Worm (Caenorhabditis elegans) whole organism, L4/young adult: ENCODE results near the gene Y68A4A.10.

Experiments
- W03F9.2 ChIP-seq: fragments of 150-350 bp; optimal IDR thresholded peaks from 2 replicates; lab custom pipeline; 2014; ENCODE audit warnings: missing biosample characterization, missing genetic modification characterization
- dao-5 ChIP-seq: sonication (generic microtip); optimal IDR thresholded peaks from 2 replicates; lab custom pipeline; 2016; ENCODE audit warnings: missing genotype, missing genetic modification characterization, moderate library complexity, missing compliant biosample characterization
- him-1 ChIP-seq: sonication (generic microtip); optimal IDR thresholded peaks from 2 replicates; lab custom pipeline; 2016; ENCODE audit warnings: missing genotype, missing genetic modification reagents, missing genetic modification characterization, missing compliant biosample characterization

Y68A4A.10 gene

DNA sequence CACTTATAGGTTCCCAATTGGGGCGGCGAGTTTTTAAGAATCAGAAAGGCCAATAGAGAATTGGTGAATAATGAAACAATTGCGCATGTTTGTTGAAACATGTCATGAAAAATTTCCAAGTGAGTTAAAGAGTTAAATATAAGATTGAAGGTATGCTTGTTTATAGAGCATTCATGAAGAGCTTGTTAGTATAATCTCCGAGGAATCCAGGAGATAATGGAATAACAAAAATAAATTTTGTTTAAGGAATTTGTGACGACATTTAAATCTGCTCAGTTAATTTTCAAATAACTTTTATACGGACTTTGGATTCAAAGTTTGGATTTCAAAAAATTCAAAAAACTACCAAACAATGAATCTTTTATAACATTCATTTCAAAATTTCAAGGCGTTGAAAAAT lies 11.5 kb upstream of the Y68A4A.10 start, which contains the start of gene str-199:
Gene str-199, minus strand, starts transcription at position 101 of the 400 bp plus-strand sequence.
- TF ChIP-seq W03F9.2 (tag; lab: Kevin White, UChicago) (no peak), him-1 (no peak), dao-5 (tag; lab: Kevin White, UChicago) (no peak)

DNA sequence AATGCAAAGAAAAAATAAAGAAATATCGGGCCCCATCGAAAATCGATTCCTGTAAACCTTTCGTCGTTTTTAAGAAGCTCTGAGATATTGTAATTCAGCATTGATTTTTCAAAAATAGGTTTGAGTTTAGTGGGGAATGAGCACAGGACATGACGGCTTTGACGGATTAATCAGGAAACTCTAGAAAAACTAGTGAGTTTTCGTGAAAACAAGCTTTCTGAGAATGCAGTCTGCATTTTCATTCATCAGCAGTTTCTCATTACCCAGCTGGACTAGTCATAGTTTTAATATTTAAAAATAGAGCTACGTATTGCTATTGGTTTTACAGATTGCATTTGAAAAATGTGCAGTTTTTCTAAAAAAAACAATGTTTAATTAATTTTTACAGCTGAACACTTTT lies 9.7 kb upstream of the Y68A4A.10 start, which contains the start of gene srz-47:
Gene srz-47, minus strand, starts transcription at position 101 of the 400 bp plus-strand sequence.
- no peak for TF ChIP-seq dao-5 (tag; lab: Kevin White, UChicago)
- no peak for TF ChIP-seq W03F9.2 (tag; lab: Kevin White, UChicago)
- TF ChIP-seq him-1, result no peak

DNA sequence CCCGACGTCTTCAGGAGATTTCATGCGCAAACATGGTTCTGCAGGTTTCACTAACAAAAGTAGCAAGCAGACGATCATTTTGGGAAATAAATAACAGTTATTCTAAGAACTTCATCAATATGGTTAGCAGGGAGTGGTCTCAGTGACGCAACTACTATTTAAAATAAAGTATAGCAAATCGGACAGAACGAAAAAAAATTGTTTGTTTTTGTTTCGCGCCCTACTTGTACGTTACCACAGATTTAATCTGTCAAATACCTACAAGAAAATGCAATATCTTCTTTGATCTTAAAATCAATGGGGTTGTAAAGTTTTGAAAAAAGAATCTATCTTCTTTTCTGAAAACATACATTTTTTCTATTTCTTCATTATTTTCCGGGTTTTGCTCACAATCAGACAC lies 3.0 kb upstream of the Y68A4A.10 start, which contains the start of gene srz-96:
Gene srz-96, plus strand, starts transcription at position 301 of the 400 bp plus-strand sequence.
- no peak for TF ChIP-seq dao-5 (tag; lab: Kevin White, UChicago)
- TF ChIP-seq W03F9.2 (tag; lab: Kevin White, UChicago), result no peak
- no peak for TF ChIP-seq him-1

DNA sequence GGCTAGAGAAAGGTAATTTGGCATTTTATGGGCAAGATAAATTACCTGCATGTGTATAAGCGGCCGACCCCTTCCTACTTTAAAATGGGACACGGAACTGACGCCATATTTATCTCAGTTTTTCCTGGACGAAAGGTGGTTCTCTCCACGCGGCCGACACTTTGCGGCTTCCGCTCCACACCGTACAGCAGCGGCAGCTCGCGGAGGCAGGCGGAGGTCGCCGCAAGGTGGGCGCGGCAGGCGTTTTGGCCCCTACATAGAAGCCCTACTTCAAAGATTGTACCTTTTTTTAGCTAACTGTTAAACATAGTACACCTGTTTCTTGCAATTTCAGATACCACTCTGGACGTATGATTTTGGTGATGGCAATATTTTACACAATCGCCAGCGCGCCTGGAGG lies 4.5 kb downstream of the Y68A4A.10 start:
- TF ChIP-seq him-1, result no peak
- no peak for TF ChIP-seq W03F9.2 (tag; lab: Kevin White, UChicago)
- TF ChIP-seq dao-5 (tag; lab: Kevin White, UChicago), result no peak

DNA sequence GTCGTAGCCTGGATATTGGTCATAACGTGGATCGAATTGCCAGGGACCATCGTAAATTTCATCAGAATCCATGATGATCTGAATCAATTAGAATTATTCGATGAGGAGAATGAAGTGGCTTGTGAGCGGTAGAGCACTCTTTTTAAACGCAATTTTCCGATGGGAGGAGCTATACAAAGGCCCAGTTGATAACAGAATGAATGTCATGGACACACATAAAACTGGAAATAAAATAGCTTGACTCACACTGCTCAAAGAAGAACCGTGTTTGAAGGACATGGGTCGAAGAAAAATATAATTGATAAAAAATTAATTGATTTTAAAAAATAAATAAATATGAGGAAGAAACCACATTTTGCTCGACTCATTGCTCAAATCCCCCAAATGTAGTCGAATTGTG lies 6.1 kb downstream of the Y68A4A.10 start, which contains the start of gene Y68A4A.13:
Gene Y68A4A.13, minus strand, starts transcription at position 101 of the 400 bp plus-strand sequence.
- TF ChIP-seq dao-5 (tag; lab: Kevin White, UChicago) (no peak), him-1 (no peak), W03F9.2 (tag; lab: Kevin White, UChicago) (no peak)

DNA sequence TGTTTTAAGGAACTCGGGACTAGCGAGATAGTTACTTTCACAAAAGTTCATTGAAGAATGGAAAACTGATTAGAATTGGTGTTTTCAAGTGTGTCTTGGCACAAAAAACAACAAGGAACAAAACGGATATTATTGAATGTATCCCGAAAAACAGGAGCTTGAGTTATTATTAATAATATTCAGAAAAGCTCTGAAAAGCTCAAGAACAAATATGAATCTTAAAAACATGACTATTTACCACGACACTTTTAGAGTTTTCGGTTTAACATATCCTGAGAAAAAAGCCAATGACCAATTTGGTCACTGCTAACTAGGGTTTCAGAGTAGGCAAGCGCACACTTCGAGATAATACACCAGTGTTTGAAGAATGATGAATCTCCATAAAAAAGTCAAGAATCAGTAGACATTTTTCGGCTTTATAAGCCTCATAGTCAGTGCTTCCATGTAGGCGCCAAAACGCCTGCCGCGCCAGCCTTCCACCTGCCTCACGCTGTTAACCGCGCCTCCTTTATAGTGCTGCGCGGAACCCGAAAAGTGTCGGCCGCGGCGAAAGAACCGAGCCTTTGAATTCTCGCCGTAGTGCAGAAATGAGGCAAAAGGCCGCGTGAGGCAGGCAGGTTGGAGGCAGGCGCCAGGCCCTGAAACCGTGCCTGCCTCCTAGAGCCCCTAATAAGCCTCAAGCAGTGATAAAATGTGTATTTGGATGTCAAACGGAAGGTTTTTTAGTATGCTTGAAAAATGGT lies 10.2 kb downstream of the Y68A4A.10 start, which contains the start of gene srh-236:
Gene srh-236, minus strand, starts transcription at position 51 of the 743 bp plus-strand sequence.
- TF ChIP-seq him-1, result no peak

DNA sequence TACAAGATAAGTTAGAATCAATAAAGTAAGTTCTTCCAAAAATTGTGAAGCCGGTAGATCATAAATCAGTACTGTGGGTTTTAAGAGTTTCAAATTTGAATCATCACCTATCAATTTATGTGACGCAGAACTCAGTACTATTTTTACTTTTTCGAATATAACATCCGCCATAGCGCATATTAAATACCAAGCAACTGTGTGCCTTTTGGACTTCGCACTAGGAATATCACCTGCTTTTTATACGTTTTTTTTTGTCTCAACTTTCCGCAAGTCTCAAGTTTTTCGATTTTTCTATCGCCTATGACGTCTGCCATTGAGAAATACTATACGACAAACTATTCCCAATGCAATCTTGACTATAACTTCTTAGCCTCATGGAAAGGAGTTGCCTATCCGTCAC lies 10.8 kb downstream of the Y68A4A.10 start, which contains the start of gene srh-113:
Gene srh-113, plus strand, starts transcription at position 301 of the 400 bp plus-strand sequence.
- TF ChIP-seq him-1 (no peak), dao-5 (tag; lab: Kevin White, UChicago) (no peak), W03F9.2 (tag; lab: Kevin White, UChicago) (no peak)

DNA sequence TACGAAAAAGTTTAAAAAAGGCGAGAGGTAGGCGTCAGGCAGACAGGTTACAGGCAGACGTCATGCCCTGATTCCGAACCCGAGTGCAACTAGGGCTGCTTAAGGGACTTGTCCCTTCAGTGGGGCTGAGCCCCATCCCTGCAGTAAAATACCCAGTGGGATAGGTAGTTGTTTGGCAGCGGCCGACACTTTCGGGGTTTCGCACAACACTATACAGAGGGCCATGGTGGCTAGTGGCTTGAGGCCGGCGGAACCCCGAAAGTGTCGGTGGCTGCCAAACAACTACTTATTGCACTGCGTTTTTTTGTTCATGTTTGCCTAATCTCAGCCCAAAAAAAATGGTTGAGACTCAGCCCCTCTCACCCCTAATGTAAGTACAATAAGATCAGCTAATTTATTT lies 13.7 kb downstream of the Y68A4A.10 start:
- TF ChIP-seq him-1, result no peak
- no peak for TF ChIP-seq dao-5 (tag; lab: Kevin White, UChicago)
- no peak for TF ChIP-seq W03F9.2 (tag; lab: Kevin White, UChicago)

DNA sequence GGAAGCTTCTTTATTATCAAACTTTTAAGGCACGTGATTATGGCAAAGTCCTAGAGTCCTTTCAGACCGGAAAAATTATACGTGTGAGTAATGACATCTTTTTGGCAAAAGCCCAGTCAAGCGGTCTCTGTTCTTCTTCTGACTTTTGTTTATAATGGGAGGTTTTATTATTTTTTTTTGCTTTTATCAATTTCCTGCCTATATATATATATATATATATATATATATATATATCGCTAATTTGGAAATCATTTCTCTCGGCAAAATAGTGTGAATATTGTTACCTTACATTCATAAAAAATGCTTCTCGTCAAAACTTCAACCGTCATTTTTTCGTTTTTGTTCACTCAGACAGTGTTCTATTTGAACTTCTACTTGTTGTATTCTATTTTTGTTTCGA lies 15.7 kb downstream of the Y68A4A.10 start, which contains the start of gene srbc-62:
Gene srbc-62, plus strand, starts transcription at position 301 of the 400 bp plus-strand sequence.
- TF ChIP-seq dao-5 (tag; lab: Kevin White, UChicago) (no peak), W03F9.2 (tag; lab: Kevin White, UChicago) (no peak)

DNA sequence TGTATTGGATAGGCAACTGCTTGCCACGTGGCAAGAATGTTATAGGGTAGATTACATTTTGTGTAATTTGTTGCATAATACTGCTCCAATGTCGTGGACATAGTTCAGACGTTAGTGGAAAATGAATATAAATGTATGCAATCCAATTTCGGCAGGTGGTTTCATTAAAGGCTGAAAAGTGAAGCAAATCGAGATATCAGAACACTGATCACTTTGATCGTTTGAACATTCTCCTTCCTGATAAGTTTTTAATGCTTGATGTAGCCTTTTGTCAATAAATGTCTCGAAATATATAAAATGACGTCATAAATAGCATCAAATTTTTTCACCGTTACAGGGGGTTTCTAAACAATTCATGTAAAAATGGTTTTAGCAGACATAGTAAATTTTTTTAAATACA lies 18.4 kb downstream of the Y68A4A.10 start, which contains the start of gene srh-109:
Gene srh-109, minus strand, starts transcription at position 101 of the 400 bp plus-strand sequence.
- TF ChIP-seq him-1 (no peak), dao-5 (tag; lab: Kevin White, UChicago) (no peak), W03F9.2 (tag; lab: Kevin White, UChicago) (no peak)

DNA sequence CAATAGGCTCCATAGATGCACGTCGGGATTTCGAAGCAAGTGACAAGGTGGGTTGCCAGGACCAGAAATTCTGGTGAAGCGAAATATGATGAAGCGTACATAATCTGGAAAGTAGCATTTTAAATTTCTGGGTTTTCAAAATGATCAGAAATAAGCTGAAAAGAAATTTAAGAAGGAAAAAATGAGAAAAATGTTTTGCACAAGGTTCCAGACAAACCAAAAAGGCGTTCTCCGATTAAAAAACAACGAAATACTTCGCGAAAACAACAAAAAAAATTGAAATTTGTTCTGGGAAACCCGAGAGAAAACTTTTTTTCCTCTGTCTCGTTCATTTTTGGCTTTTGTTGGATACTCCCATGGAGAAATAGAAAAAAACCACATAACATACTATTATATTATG lies 21.4 kb downstream of the Y68A4A.10 start, which contains the start of gene srh-252:
Gene srh-252, minus strand, starts transcription at position 101 of the 400 bp plus-strand sequence.
- TF ChIP-seq W03F9.2 (tag; lab: Kevin White, UChicago) (no peak), him-1 (no peak), dao-5 (tag; lab: Kevin White, UChicago) (no peak)

DNA sequence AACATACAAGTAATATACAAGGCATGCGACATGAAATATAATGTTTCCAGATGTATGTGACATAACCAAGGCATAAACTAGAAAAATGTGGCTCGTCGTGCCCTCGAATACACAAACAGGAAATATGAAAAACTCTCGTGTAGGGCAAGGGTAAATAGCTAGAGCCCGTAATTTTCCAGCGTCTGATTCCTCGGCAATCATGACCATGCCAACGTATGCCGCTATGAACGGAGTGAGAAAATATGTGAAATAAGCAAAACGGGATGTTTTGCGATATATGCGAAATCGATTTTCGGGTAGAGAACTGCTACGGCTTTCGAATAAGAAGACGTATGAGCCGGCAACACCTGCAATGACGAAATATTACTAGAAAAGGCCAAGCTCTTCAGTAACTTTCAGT lies 23.4 kb downstream of the Y68A4A.10 start, which contains the start of gene scl-25:
Gene scl-25, plus strand, starts transcription at position 301 of the 400 bp plus-strand sequence.
- no peak for TF ChIP-seq W03F9.2 (tag; lab: Kevin White, UChicago)
- no peak for TF ChIP-seq dao-5 (tag; lab: Kevin White, UChicago)
- no peak for TF ChIP-seq him-1

DNA sequence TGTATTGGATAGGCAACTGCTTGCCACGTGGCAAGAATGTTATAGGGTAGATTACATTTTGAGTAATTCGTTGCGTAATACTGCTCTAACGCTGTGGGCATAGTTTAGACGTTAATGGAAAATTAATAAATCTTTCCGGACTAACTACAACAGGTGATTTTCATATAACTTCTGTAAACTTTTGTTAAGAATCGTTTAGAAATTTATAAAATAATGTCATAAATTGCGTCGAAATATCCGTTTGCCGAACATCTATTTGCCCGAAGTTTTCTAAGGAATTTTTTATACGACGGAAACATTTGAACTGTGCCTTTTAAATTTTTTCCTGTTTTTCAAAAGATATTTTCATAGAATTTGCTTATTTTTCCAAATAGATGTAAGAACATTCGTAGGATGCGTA lies 24.2 kb downstream of the Y68A4A.10 start, which contains the start of gene srh-112:
Gene srh-112, minus strand, starts transcription at position 101 of the 400 bp plus-strand sequence.
- TF ChIP-seq dao-5 (tag; lab: Kevin White, UChicago) (no peak), him-1 (no peak), W03F9.2 (tag; lab: Kevin White, UChicago) (no peak)

DNA sequence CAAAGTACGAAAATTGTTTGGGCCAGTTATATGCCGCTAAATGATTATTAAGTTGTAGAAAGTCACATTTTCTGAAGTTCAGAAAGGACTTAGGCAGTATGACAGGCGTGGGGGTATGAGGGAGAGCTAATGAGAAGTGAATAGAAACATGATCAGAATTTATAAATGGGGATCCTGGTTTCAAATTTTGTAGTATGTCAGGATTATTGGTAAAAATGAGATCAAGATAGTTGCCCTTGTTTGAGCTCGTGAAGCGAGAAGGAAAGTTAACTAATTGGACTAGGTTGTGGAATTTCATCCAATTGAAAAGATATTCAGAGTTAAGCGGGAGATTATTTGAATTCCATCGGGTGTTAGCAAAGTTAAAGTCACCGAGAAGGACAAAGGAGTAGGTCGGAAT lies 30.5 kb downstream of the Y68A4A.10 start:
- no peak for TF ChIP-seq dao-5 (tag; lab: Kevin White, UChicago)
- TF ChIP-seq him-1, result no peak
- no peak for TF ChIP-seq W03F9.2 (tag; lab: Kevin White, UChicago)
